Fruit fly (Drosophila melanogaster) whole organism, pupa: ENCODE measurements around the gene CG14212.

Experiments used
- CG10348 ChIP-seq: fragments of 200-800 bp; sonication (Bioruptor generic); IDR thresholded peaks from 2 replicates; pipeline ENCODE4 v1.3.6; 2022; ENCODE audit warnings: missing biosample characterization, missing genetic modification characterization
- CG12605 ChIP-seq: fragments of 200-800 bp; sonication (Bioruptor generic); IDR thresholded peaks from 2 replicates; pipeline ENCODE4 v1.3.6; 2022; ENCODE audit warnings: missing biosample characterization, missing genetic modification characterization
- CG15710 ChIP-seq: fragments of 200-800 bp; sonication (Bioruptor generic); optimal IDR thresholded peaks from 2 replicates; lab custom pipeline; 2018; ENCODE audit warnings: missing biosample characterization, mild to moderate bottlenecking, missing genetic modification characterization, moderate library complexity
- CG17806 ChIP-seq: fragments of 200-800 bp; sonication (Bioruptor generic); optimal IDR thresholded peaks from 2 replicates; lab custom pipeline; 2018; ENCODE audit warnings: missing biosample characterization, mild to moderate bottlenecking, missing genetic modification characterization, moderate library complexity
- CG9948 ChIP-seq: fragments of 200-800 bp; sonication (Bioruptor generic); optimal IDR thresholded peaks from 2 replicates; lab custom pipeline; 2018; ENCODE audit warnings: missing biosample characterization, mild to moderate bottlenecking, missing genetic modification characterization, moderate library complexity
- Pif1B ChIP-seq: fragments of 200-800 bp; sonication (Bioruptor generic); optimal IDR thresholded peaks from 3 replicates; lab custom pipeline; 2016; ENCODE audit warnings: missing biosample characterization, missing genetic modification characterization

DNA sequence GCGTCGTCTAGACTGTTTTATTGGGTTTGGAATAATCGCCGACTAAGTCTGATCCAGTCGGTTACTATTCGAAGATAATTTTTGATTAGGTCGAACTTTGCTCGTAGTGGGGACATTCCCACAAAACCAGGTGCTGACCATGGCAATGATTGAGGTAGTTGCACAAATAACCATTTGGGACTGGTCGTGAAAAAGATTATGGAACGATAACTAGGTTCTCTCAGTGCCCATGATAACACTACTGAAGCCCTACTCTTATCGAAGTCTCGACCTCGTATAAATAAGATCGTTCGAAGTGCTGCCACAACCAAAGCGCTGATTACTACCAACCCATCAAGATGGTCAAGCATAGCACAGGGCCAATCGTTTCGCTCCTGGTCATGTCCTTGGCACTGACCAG lies 33.2 kb upstream of the CG14212 start, which contains the start of gene CG14205:
- TF ChIP-seq CG9948 (tag; lab: Kevin White, UChicago): no peak
- TF ChIP-seq CG12605 (GFP tag; lab: Robert Waterston, UW): no peak
- TF ChIP-seq CG15710 (tag; lab: Kevin White, UChicago): no peak
- no peak for TF ChIP-seq Pif1B (GFP tag; lab: Kevin White, UChicago)
- TF ChIP-seq CG17806 (tag; lab: Kevin White, UChicago): no peak
- no peak for TF ChIP-seq CG10348 (GFP tag; lab: Robert Waterston, UW)
